Worm (Caenorhabditis elegans) whole organism, L1 larva: Measurements from ENCODE around the gene F54D12.1.
A peak's percentile ranks its signal among the peaks of the same experiment; 100 is the strongest.

Experiments
- C16A3.4 ChIP-seq: fragments of 150-350 bp; optimal IDR thresholded peaks from 2 replicates; lab custom pipeline; 2014; ENCODE audit warnings: missing biosample characterization, missing genetic modification characterization
- Y116A8C.19 ChIP-seq: sonication (generic microtip); optimal IDR thresholded peaks from 2 replicates; lab custom pipeline; 2016; ENCODE audit warnings: missing compliant biosample characterization, missing genetic modification characterization, borderline replicate concordance
- aha-1 ChIP-seq: fragments of 150-350 bp; optimal IDR thresholded peaks from 2 replicates; lab custom pipeline; 2014; ENCODE audit warnings: missing biosample characterization, missing genetic modification characterization
- alr-1 ChIP-seq: fragments of 200-800 bp; sonication (Bioruptor generic); optimal IDR thresholded peaks from 2 replicates; lab custom pipeline; 2018; ENCODE audit warnings: borderline replicate concordance, mild to moderate bottlenecking, missing genetic modification characterization, missing compliant biosample characterization
- ceh-8 ChIP-seq: fragments of 200-800 bp; sonication (Bioruptor generic); optimal IDR thresholded peaks from 2 replicates; lab custom pipeline; 2018; ENCODE audit warnings: mild to moderate bottlenecking, missing genetic modification characterization, moderate library complexity, missing compliant biosample characterization
- ceh-82 ChIP-seq, 3 experiments: fragments of 150-350 bp in 1 of 3; sonication (generic microtip) in 2 of 3; optimal IDR thresholded peaks; 2 replicates each; lab custom pipeline; 2014 to 2017; ENCODE audit warnings: missing biosample characterization in 3 of 3, missing genetic modification characterization in 3 of 3
- ceh-88 ChIP-seq: fragments of 200-800 bp; sonication (Bioruptor generic); IDR thresholded peaks from 2 replicates; pipeline ENCODE4 v1.3.6; 2022; ENCODE audit warnings: missing genetic modification characterization, missing compliant biosample characterization
- efl-1 ChIP-seq, 4 experiments: fragments of 150-350 bp; optimal IDR thresholded peaks in 3 of 4; peaks in 1 of 4; 1 replicate in 1 of 4; 2 replicates in 3 of 4; lab custom pipeline; 2014; ENCODE audit warnings: missing biosample characterization in 2 of 4, missing genetic modification characterization in 2 of 4, missing genetic modification reagents in 2 of 4
- egl-27 ChIP-seq, 2 experiments: fragments of 150-350 bp in 1 of 2; sonication (generic microtip); optimal IDR thresholded peaks; 3 replicates each; lab custom pipeline; 2017 to 2018; ENCODE audit warnings: missing biosample characterization in 2 of 2, missing genetic modification characterization in 2 of 2, missing genetic modification reagents in 2 of 2
- elt-2 ChIP-seq: sonication (generic microtip); optimal IDR thresholded peaks from 2 replicates; lab custom pipeline; 2016; ENCODE audit warnings: missing genetic modification characterization, mild to moderate bottlenecking, inconsistent platforms, missing compliant biosample characterization, missing genetic modification reagents
- fkh-10 ChIP-seq: sonication (generic microtip); optimal IDR thresholded peaks from 2 replicates; lab custom pipeline; 2017; ENCODE audit warnings: missing biosample characterization, missing genetic modification reagents, missing genetic modification characterization
- fkh-4 ChIP-seq: sonication (generic microtip); optimal IDR thresholded peaks from 2 replicates; lab custom pipeline; 2016; ENCODE audit warnings: missing compliant biosample characterization, missing genetic modification characterization, borderline replicate concordance
- fos-1 ChIP-seq: fragments of 150-350 bp; optimal IDR thresholded peaks from 2 replicates; lab custom pipeline; 2014; ENCODE audit warnings: missing biosample characterization, missing genetic modification characterization
- grh-1 ChIP-seq: fragments of 200-800 bp; sonication (Bioruptor generic); IDR thresholded peaks from 2 replicates; pipeline ENCODE4 v1.3.6; 2022; ENCODE audit warnings: missing genetic modification reagents, missing genetic modification characterization, missing compliant biosample characterization
- irx-1 ChIP-seq: sonication (generic microtip); optimal IDR thresholded peaks from 2 replicates; lab custom pipeline; 2016; ENCODE audit warnings: missing genetic modification characterization, missing compliant biosample characterization
- isw-1 ChIP-seq: fragments of 200-800 bp; sonication (Bioruptor generic); IDR thresholded peaks from 2 replicates; pipeline ENCODE4 v1.3.6; 2022; ENCODE audit warnings: missing genetic modification characterization, missing compliant biosample characterization
- jun-1 ChIP-seq: fragments of 150-350 bp; optimal IDR thresholded peaks from 2 replicates; lab custom pipeline; 2014; ENCODE audit warnings: missing biosample characterization, missing genetic modification reagents, missing genetic modification characterization
- lin-13 ChIP-seq: fragments of 150-350 bp; optimal IDR thresholded peaks from 2 replicates; lab custom pipeline; 2014; ENCODE audit warnings: missing biosample characterization, missing genetic modification reagents, missing genetic modification characterization
- lin-15B ChIP-seq: fragments of 150-350 bp; sonication (generic microtip); optimal IDR thresholded peaks from 3 replicates; lab custom pipeline; 2014; ENCODE audit warnings: missing biosample characterization, missing genetic modification characterization
- lin-35 ChIP-seq, 2 experiments: fragments of 150-350 bp; optimal IDR thresholded peaks; 2 replicates each; lab custom pipeline; 2014; ENCODE audit warnings: missing biosample characterization in 2 of 2, missing genetic modification characterization in 2 of 2, missing genetic modification reagents in 2 of 2
- lin-39 ChIP-seq: fragments of 150-350 bp; optimal IDR thresholded peaks from 2 replicates; lab custom pipeline; 2014; ENCODE audit warnings: missing biosample characterization, missing genetic modification reagents, missing genetic modification characterization
- mdl-1 ChIP-seq, 2 experiments: fragments of 150-350 bp; optimal IDR thresholded peaks; 2 replicates each; lab custom pipeline; 2014 to 2017; ENCODE audit warnings: missing biosample characterization in 2 of 2, missing genetic modification characterization in 2 of 2, inconsistent platforms in 1 of 2
- mef-2 ChIP-seq: fragments of 150-350 bp; optimal IDR thresholded peaks from 2 replicates; lab custom pipeline; 2014; ENCODE audit warnings: missing biosample characterization, missing genetic modification characterization
- nhr-11 ChIP-seq: fragments of 150-350 bp; optimal IDR thresholded peaks from 2 replicates; lab custom pipeline; 2014; ENCODE audit warnings: missing biosample characterization, missing genetic modification characterization
- nhr-19 ChIP-seq: fragments of 200-800 bp; sonication (Bioruptor generic); conservative IDR thresholded peaks from 2 replicates; pipeline ENCODE4 v1.3.6; 2022; ENCODE audit warnings: missing genetic modification characterization, missing compliant biosample characterization
- nhr-20 ChIP-seq: sonication (generic microtip); optimal IDR thresholded peaks from 2 replicates; lab custom pipeline; 2016; ENCODE audit warnings: mild to moderate bottlenecking, missing genetic modification characterization, missing compliant biosample characterization
- nhr-237 ChIP-seq: fragments of 150-350 bp; optimal IDR thresholded peaks from 2 replicates; lab custom pipeline; 2014; ENCODE audit warnings: missing biosample characterization, missing genetic modification characterization
- nhr-76 ChIP-seq: sonication (generic microtip); optimal IDR thresholded peaks from 2 replicates; lab custom pipeline; 2017; ENCODE audit warnings: missing biosample characterization, missing genetic modification characterization
- nhr-90 ChIP-seq: sonication (generic microtip); optimal IDR thresholded peaks from 2 replicates; lab custom pipeline; 2016; ENCODE audit warnings: mild to moderate bottlenecking, missing genetic modification characterization, missing compliant biosample characterization; ENCODE audit not compliant: poor library complexity
- pag-3 ChIP-seq: sonication (generic microtip); optimal IDR thresholded peaks from 2 replicates; lab custom pipeline; 2017; ENCODE audit warnings: missing genetic modification characterization, mild to moderate bottlenecking, missing compliant biosample characterization, antibody characterized with exemption, borderline replicate concordance; ENCODE audit not compliant: insufficient read depth
- pax-3 ChIP-seq: fragments of 200-800 bp; sonication (Bioruptor generic); optimal IDR thresholded peaks from 2 replicates; lab custom pipeline; 2018; ENCODE audit warnings: mild to moderate bottlenecking, missing genetic modification characterization, moderate library complexity, missing compliant biosample characterization
- pqm-1 ChIP-seq: sonication (generic microtip); optimal IDR thresholded peaks from 3 replicates; lab custom pipeline; 2017; ENCODE audit warnings: missing biosample characterization, missing genetic modification characterization
- skn-1 ChIP-seq: fragments of 150-350 bp; optimal IDR thresholded peaks from 2 replicates; lab custom pipeline; 2014; ENCODE audit warnings: missing biosample characterization, missing genetic modification characterization
- sox-4 ChIP-seq: sonication (generic microtip); optimal IDR thresholded peaks from 2 replicates; lab custom pipeline; 2016; ENCODE audit warnings: missing genetic modification characterization, missing compliant biosample characterization
- swsn-7 ChIP-seq: sonication (generic microtip); optimal IDR thresholded peaks from 2 replicates; lab custom pipeline; 2016; ENCODE audit warnings: missing genetic modification characterization, missing compliant biosample characterization
- tbx-2 ChIP-seq: sonication (generic microtip); optimal IDR thresholded peaks from 2 replicates; lab custom pipeline; 2016; ENCODE audit warnings: missing genetic modification characterization, missing compliant biosample characterization
- tlp-1 ChIP-seq: fragments of 150-350 bp; optimal IDR thresholded peaks from 2 replicates; lab custom pipeline; 2014; ENCODE audit warnings: missing biosample characterization, missing genetic modification characterization
- unc-130 ChIP-seq: fragments of 150-350 bp; optimal IDR thresholded peaks from 2 replicates; lab custom pipeline; 2017; ENCODE audit warnings: missing biosample characterization, missing genetic modification characterization, inconsistent platforms
- unc-98 ChIP-seq: fragments of 200-800 bp; sonication (Bioruptor generic); IDR thresholded peaks from 2 replicates; pipeline ENCODE4 v1.3.6; 2022; ENCODE audit warnings: missing genetic modification characterization, missing compliant biosample characterization
- xbp-1 ChIP-seq: sonication (generic microtip); optimal IDR thresholded peaks from 2 replicates; lab custom pipeline; 2016; ENCODE audit warnings: missing genetic modification characterization, missing compliant biosample characterization
- zag-1 ChIP-seq: fragments of 150-350 bp; optimal IDR thresholded peaks from 2 replicates; lab custom pipeline; 2014; ENCODE audit warnings: missing biosample characterization, missing genetic modification characterization
- zip-4 ChIP-seq: fragments of 200-800 bp; sonication (Bioruptor generic); optimal IDR thresholded peaks from 2 replicates; lab custom pipeline; 2018; ENCODE audit warnings: mild to moderate bottlenecking, missing genetic modification characterization, moderate library complexity, missing compliant biosample characterization

Gene F54D12.1

ce11 chrII:1381618-1382017, 18.6 kb upstream of the F54D12.1 start, which contains the start of gene F54D12.9:
Gene F54D12.9 (minus strand): TSS chrII:1381718.
- no peak for TF ChIP-seq aha-1 (tag; lab: Kevin White, UChicago)
- TF ChIP-seq tbx-2 (tag; lab: Kevin White, UChicago), result no peak
- TF ChIP-seq lin-15B, result no peak
- no peak for TF ChIP-seq jun-1 (tag; lab: Kevin White, UChicago)
- TF ChIP-seq isw-1 (GFP tag; lab: Robert Waterston, UW), result no peak
- TF ChIP-seq elt-2 (tag; lab: Kevin White, UChicago), result no peak
- no peak for TF ChIP-seq Y116A8C.19 (tag; lab: Kevin White, UChicago)
- no peak for TF ChIP-seq mdl-1 (tag; optimal IDR thresholded peaks at IDR 0.05; lab: Kevin White, UChicago)
- no peak for TF ChIP-seq ceh-82 (tag; optimal IDR thresholded peaks at IDR 0.05; lab: Kevin White, UChicago)
- no peak for TF ChIP-seq alr-1 (tag; lab: Kevin White, UChicago)
- no peak for TF ChIP-seq fos-1 (tag; lab: Kevin White, UChicago)
- TF ChIP-seq nhr-76 (tag; lab: Kevin White, UChicago), result no peak

- TF ChIP-seq unc-98 (GFP tag; lab: Robert Waterston, UW) (no peak), mdl-1 (tag; optimal IDR thresholded peaks at IDR 0.05; lab: Kevin White, UChicago) (no peak), lin-39 (tag; lab: Kevin White, UChicago) (no peak), mef-2 (tag; lab: Kevin White, UChicago) (no peak), nhr-19 (no peak), fkh-10 (GFP tag; lab: Kevin White, UChicago) (no peak), nhr-11 (no peak), irx-1 (no peak), lin-13 (GFP tag; lab: Kevin White, UChicago) (no peak), lin-35 (GFP tag; optimal IDR thresholded peaks at IDR 0.05; lab: Kevin White, UChicago) (no peak), ceh-8 (GFP tag; lab: Kevin White, UChicago) (no peak), nhr-76 (tag; lab: Kevin White, UChicago) (no peak), pag-3 (tag; lab: Kevin White, UChicago) (no peak), xbp-1 (no peak), skn-1 (no peak), isw-1 (GFP tag; lab: Robert Waterston, UW) (no peak), efl-1 (optimal IDR thresholded peaks at IDR 0.05; lab: Kevin White, UChicago) (no peak), efl-1 (GFP tag; optimal IDR thresholded peaks at IDR 0.05 in 1 of 2; lab: Kevin White, UChicago) (no peak), unc-130 (tag; lab: Kevin White, UChicago) (no peak), grh-1 (no peak)
Observed at ce11 chrII:1385280-1385679, 14.9 kb upstream of the F54D12.1 start, which contains the start of gene F54D12.7. Gene F54D12.7 (minus strand): TSS chrII:1385380.

- no peak for TF ChIP-seq ceh-88 (GFP tag; lab: Robert Waterston, UW)
- peak; percentile 74 for TF ChIP-seq pqm-1 (tag; lab: Kevin White, UChicago)
- TF ChIP-seq C16A3.4 (tag; lab: Kevin White, UChicago), result no peak
- peak; percentile 3 for TF ChIP-seq nhr-90 (tag; lab: Kevin White, UChicago)
- TF ChIP-seq elt-2 (tag; lab: Kevin White, UChicago), result peak; percentile 89
Observed at ce11 chrII:1386478-1386877, 13.7 kb upstream of the F54D12.1 start, which contains the start of gene aat-7. Gene aat-7 (plus strand): TSS chrII:1386870.

ce11 chrII:1397703-1398102, 2.5 kb upstream of the F54D12.1 start, which contains the start of gene F54D12.8:
Gene F54D12.8 (minus strand): TSS chrII:1398038.
- TF ChIP-seq zag-1, result no peak
- TF ChIP-seq swsn-7 (tag; lab: Kevin White, UChicago), result no peak
- no peak for TF ChIP-seq grh-1
- no peak for TF ChIP-seq tlp-1 (tag; lab: Kevin White, UChicago)
- no peak for TF ChIP-seq pax-3 (tag; lab: Kevin White, UChicago)
- TF ChIP-seq nhr-237 (tag; lab: Kevin White, UChicago), result no peak
- no peak for TF ChIP-seq nhr-20
- no peak for TF ChIP-seq nhr-90 (tag; lab: Kevin White, UChicago)
- no peak for TF ChIP-seq fkh-4
- TF ChIP-seq zip-4, result no peak
- no peak for TF ChIP-seq egl-27 (tag; optimal IDR thresholded peaks at IDR 0.05; lab: Kevin White, UChicago)
- no peak for TF ChIP-seq sox-4 (tag; lab: Kevin White, UChicago)
- TF ChIP-seq, all 84 proteins: peak for 0
